Worm (Caenorhabditis elegans) whole organism, L4 larva: ENCODE data around the gene sprr-1.
A peak's percentile ranks its signal among the peaks of the same experiment; 100 is the strongest.

Experiments used
- F37D6.2 ChIP-seq: sonication (generic microtip); optimal IDR thresholded peaks from 2 replicates; lab custom pipeline; 2016; ENCODE audit warnings: mild to moderate bottlenecking, missing genetic modification characterization, missing compliant biosample characterization
- R02D3.7 ChIP-seq: fragments of 150-350 bp; sonication (generic microtip); optimal IDR thresholded peaks from 3 replicates; lab custom pipeline; 2014; ENCODE audit warnings: missing biosample characterization, missing genetic modification characterization
- T20F7.1 ChIP-seq: fragments of 200-800 bp; sonication (Bioruptor generic); optimal IDR thresholded peaks from 2 replicates; lab custom pipeline; 2018; ENCODE audit warnings: mild to moderate bottlenecking, missing genetic modification characterization, missing compliant biosample characterization
- T26A8.4 ChIP-seq: fragments of 200-800 bp; sonication (Bioruptor generic); IDR thresholded peaks from 2 replicates; pipeline ENCODE4 v1.3.6; 2022; ENCODE audit warnings: missing genetic modification characterization, missing compliant biosample characterization
- Y48G9A.11 ChIP-seq: fragments of 200-800 bp; sonication (Bioruptor generic); IDR thresholded peaks from 2 replicates; pipeline ENCODE4 v1.3.6; 2022; ENCODE audit warnings: missing genetic modification reagents, missing genetic modification characterization, missing compliant biosample characterization
- Y5F2A.4 ChIP-seq: fragments of 200-800 bp; sonication (Bioruptor generic); optimal IDR thresholded peaks from 2 replicates; lab custom pipeline; 2018; ENCODE audit warnings: mild to moderate bottlenecking, missing genetic modification characterization, missing compliant biosample characterization
- aha-1 ChIP-seq: fragments of 150-350 bp; peaks from one replicate; lab custom pipeline; 2014; ENCODE audit warnings: missing biosample characterization, missing genetic modification characterization
- arid-1 ChIP-seq: fragments of 200-800 bp; sonication (Bioruptor generic); conservative IDR thresholded peaks from 2 replicates; pipeline ENCODE4 v1.3.6; 2022; ENCODE audit warnings: missing genetic modification reagents, missing genetic modification characterization, missing compliant biosample characterization
- ceh-20 ChIP-seq: fragments of 200-800 bp; sonication (Bioruptor generic); IDR thresholded peaks from 2 replicates; pipeline ENCODE4 v1.3.6; 2022; ENCODE audit warnings: missing genetic modification reagents, missing genetic modification characterization, missing compliant biosample characterization
- ceh-28 ChIP-seq: fragments of 150-350 bp; optimal IDR thresholded peaks from 2 replicates; lab custom pipeline; 2014; ENCODE audit warnings: missing biosample characterization, missing genetic modification reagents, missing genetic modification characterization
- ceh-32 ChIP-seq: sonication (generic microtip); optimal IDR thresholded peaks from 2 replicates; lab custom pipeline; 2016; ENCODE audit warnings: mild to moderate bottlenecking, missing genetic modification characterization, missing compliant biosample characterization; ENCODE audit not compliant: poor library complexity
- ceh-62 ChIP-seq: sonication (generic microtip); optimal IDR thresholded peaks from 2 replicates; lab custom pipeline; 2017; ENCODE audit warnings: missing biosample characterization, missing genetic modification characterization
- daf-12 ChIP-seq: fragments of 150-350 bp; optimal IDR thresholded peaks from 2 replicates; lab custom pipeline; 2014; ENCODE audit warnings: missing biosample characterization, missing genetic modification reagents, missing genetic modification characterization
- daf-16 ChIP-seq, 3 experiments: sonication (generic microtip); optimal IDR thresholded peaks; 2 replicates each; lab custom pipeline; 2016 to 2017; ENCODE audit warnings: missing genetic modification characterization in 3 of 3, missing genetic modification reagents in 3 of 3, mild to moderate bottlenecking in 2 of 3, missing compliant biosample characterization in 2 of 3, missing biosample characterization in 1 of 3, moderate library complexity in 1 of 3
- daf-8 ChIP-seq: fragments of 200-800 bp; sonication (Bioruptor generic); IDR thresholded peaks from 2 replicates; pipeline ENCODE4 v1.3.6; 2022; ENCODE audit warnings: missing genetic modification characterization, missing compliant biosample characterization
- dpl-1 ChIP-seq: fragments of 150-350 bp; optimal IDR thresholded peaks from 2 replicates; lab custom pipeline; 2014; ENCODE audit warnings: missing biosample characterization, missing genetic modification reagents, missing genetic modification characterization
- egl-27 ChIP-seq: sonication (generic microtip); optimal IDR thresholded peaks from 3 replicates; lab custom pipeline; 2017; ENCODE audit warnings: missing biosample characterization, missing genetic modification reagents, missing genetic modification characterization
- egl-43 ChIP-seq: fragments of 200-800 bp; sonication (Bioruptor generic); IDR thresholded peaks from 2 replicates; pipeline ENCODE4 v1.3.6; 2022; ENCODE audit warnings: missing genetic modification reagents, missing genetic modification characterization, missing compliant biosample characterization
- gei-8 ChIP-seq: fragments of 200-800 bp; sonication (Bioruptor generic); optimal IDR thresholded peaks from 2 replicates; lab custom pipeline; 2018; ENCODE audit warnings: mild to moderate bottlenecking, missing genetic modification characterization, missing compliant biosample characterization
- hif-1 ChIP-seq, 2 experiments: sonication (generic microtip); optimal IDR thresholded peaks; 2 replicates each; lab custom pipeline; 2016 to 2017; ENCODE audit warnings: missing compliant biosample characterization in 2 of 2, missing genetic modification characterization in 2 of 2, missing genetic modification reagents in 2 of 2, missing genotype in 2 of 2, mild to moderate bottlenecking in 1 of 2
- hlh-11 ChIP-seq: fragments of 200-800 bp; sonication (Bioruptor generic); optimal IDR thresholded peaks from 2 replicates; lab custom pipeline; 2018; ENCODE audit warnings: mild to moderate bottlenecking, missing genetic modification characterization, missing compliant biosample characterization
- hlh-30 ChIP-seq: sonication (generic microtip); optimal IDR thresholded peaks from 2 replicates; lab custom pipeline; 2017; ENCODE audit warnings: antibody characterized with exemption, mild to moderate bottlenecking, missing genetic modification characterization, missing compliant biosample characterization; ENCODE audit not compliant: insufficient read depth
- jun-1 ChIP-seq: fragments of 150-350 bp; optimal IDR thresholded peaks from 2 replicates; lab custom pipeline; 2014; ENCODE audit warnings: missing biosample characterization, missing genetic modification reagents, missing genetic modification characterization
- lim-7 ChIP-seq: fragments of 200-800 bp; sonication (Bioruptor generic); IDR thresholded peaks from 2 replicates; pipeline ENCODE4 v1.3.6; 2022; ENCODE audit warnings: missing genetic modification characterization, missing compliant biosample characterization
- lin-29 ChIP-seq: fragments of 200-800 bp; sonication (Bioruptor generic); IDR thresholded peaks from 2 replicates; pipeline ENCODE4 v1.3.6; 2022; ENCODE audit warnings: missing genetic modification reagents, missing genetic modification characterization, missing compliant biosample characterization
- lin-39 ChIP-seq: fragments of 150-350 bp; optimal IDR thresholded peaks from 2 replicates; lab custom pipeline; 2014; ENCODE audit warnings: missing biosample characterization, missing genetic modification reagents, missing genetic modification characterization
- madf-5 ChIP-seq, 2 experiments: fragments of 200-800 bp; sonication (Bioruptor generic); IDR thresholded peaks; 2 replicates each; pipeline ENCODE4 v1.3.6; 2022; ENCODE audit warnings: missing compliant biosample characterization in 2 of 2, missing genetic modification characterization in 2 of 2
- madf-9 ChIP-seq: fragments of 200-800 bp; sonication (Bioruptor generic); conservative IDR thresholded peaks from 2 replicates; pipeline ENCODE4 v1.3.6; 2022; ENCODE audit warnings: missing genetic modification reagents, missing genetic modification characterization, missing compliant biosample characterization
- mes-2 ChIP-seq: sonication (generic microtip); optimal IDR thresholded peaks from 2 replicates; lab custom pipeline; 2016; ENCODE audit warnings: missing genotype, mild to moderate bottlenecking, missing genetic modification characterization, missing compliant biosample characterization; ENCODE audit not compliant: poor library complexity, severe bottlenecking
- nhr-102 ChIP-seq: sonication (generic microtip); optimal IDR thresholded peaks from 2 replicates; lab custom pipeline; 2016; ENCODE audit warnings: mild to moderate bottlenecking, missing genetic modification characterization, moderate library complexity, missing compliant biosample characterization
- nhr-111 ChIP-seq: fragments of 200-800 bp; sonication (Bioruptor generic); optimal IDR thresholded peaks from 2 replicates; lab custom pipeline; 2018; ENCODE audit warnings: mild to moderate bottlenecking, missing genetic modification characterization, missing compliant biosample characterization
- nhr-25 ChIP-seq: sonication (generic microtip); optimal IDR thresholded peaks from 2 replicates; lab custom pipeline; 2017; ENCODE audit warnings: missing genetic modification characterization, mild to moderate bottlenecking, missing compliant biosample characterization, antibody characterized with exemption, moderate library complexity, borderline replicate concordance; ENCODE audit not compliant: insufficient read depth
- nhr-28 ChIP-seq: fragments of 150-350 bp; optimal IDR thresholded peaks from 2 replicates; lab custom pipeline; 2014; ENCODE audit warnings: missing biosample characterization, missing genetic modification characterization
- nhr-41 ChIP-seq: fragments of 200-800 bp; sonication (Bioruptor generic); IDR thresholded peaks from 2 replicates; pipeline ENCODE4 v1.3.6; 2022; ENCODE audit warnings: missing genetic modification reagents, missing genetic modification characterization, missing compliant biosample characterization
- nhr-48 ChIP-seq: sonication (generic microtip); optimal IDR thresholded peaks from 2 replicates; lab custom pipeline; 2016; ENCODE audit warnings: mild to moderate bottlenecking, missing genetic modification characterization, missing compliant biosample characterization
- nhr-76 ChIP-seq: fragments of 150-350 bp; optimal IDR thresholded peaks from 2 replicates; lab custom pipeline; 2014; ENCODE audit warnings: missing biosample characterization, missing genetic modification characterization
- nhr-77 ChIP-seq: fragments of 150-350 bp; optimal IDR thresholded peaks from 2 replicates; lab custom pipeline; 2014; ENCODE audit warnings: missing biosample characterization, missing genetic modification characterization
- pha-4 ChIP-seq, 2 experiments: fragments of 150-350 bp in 1 of 2; fragments of 200-800 bp in 1 of 2; sonication (Bioruptor generic) in 1 of 2; IDR thresholded peaks in 1 of 2; optimal IDR thresholded peaks in 1 of 2; 2 replicates each; pipeline versions ENCODE4 v1.3.6 to Lab custom; 2014 to 2022; ENCODE audit warnings: missing genetic modification characterization in 2 of 2, missing genetic modification reagents in 2 of 2, missing biosample characterization in 1 of 2, missing compliant biosample characterization in 1 of 2
- pqm-1 ChIP-seq: sonication (generic microtip); optimal IDR thresholded peaks from 2 replicates; lab custom pipeline; 2017; ENCODE audit warnings: missing biosample characterization, missing genetic modification characterization
- rbr-2 ChIP-seq: sonication (generic microtip); optimal IDR thresholded peaks from 2 replicates; lab custom pipeline; 2016; ENCODE audit warnings: missing genotype, missing genetic modification characterization, missing compliant biosample characterization
- saeg-2 ChIP-seq: fragments of 200-800 bp; sonication (Bioruptor generic); IDR thresholded peaks from 2 replicates; pipeline ENCODE4 v1.3.6; 2022; ENCODE audit warnings: missing genetic modification reagents, missing genetic modification characterization, missing compliant biosample characterization
- set-16 ChIP-seq: fragments of 200-800 bp; sonication (Bioruptor generic); IDR thresholded peaks from 2 replicates; pipeline ENCODE4 v1.3.6; 2022; ENCODE audit warnings: missing genetic modification reagents, missing genetic modification characterization, missing compliant biosample characterization
- skn-1 ChIP-seq: fragments of 150-350 bp; optimal IDR thresholded peaks from 2 replicates; lab custom pipeline; 2014; ENCODE audit warnings: missing biosample characterization, missing genetic modification characterization
- snpc-4 ChIP-seq: fragments of 150-350 bp; optimal IDR thresholded peaks from 2 replicates; lab custom pipeline; 2014; ENCODE audit warnings: missing biosample characterization, missing genetic modification characterization
- tag-97 ChIP-seq: fragments of 200-800 bp; sonication (Bioruptor generic); IDR thresholded peaks from 2 replicates; pipeline ENCODE4 v1.3.6; 2022; ENCODE audit warnings: missing genetic modification characterization, missing compliant biosample characterization
- unc-39 ChIP-seq: sonication (generic microtip); optimal IDR thresholded peaks from 2 replicates; lab custom pipeline; 2017; ENCODE audit warnings: missing biosample characterization, missing genetic modification characterization
- unc-62 ChIP-seq, 3 experiments: fragments of 150-350 bp in 1 of 3; sonication (generic microtip); optimal IDR thresholded peaks in 2 of 3; peaks in 1 of 3; 1 replicate in 1 of 3; 2 replicates in 2 of 3; lab custom pipeline; 2014 to 2017; ENCODE audit warnings: missing biosample characterization in 3 of 3, missing genetic modification characterization in 3 of 3, missing genetic modification reagents in 3 of 3, missing genotype in 1 of 3
- ztf-11 ChIP-seq: fragments of 150-350 bp; optimal IDR thresholded peaks from 2 replicates; lab custom pipeline; 2014; ENCODE audit warnings: missing biosample characterization, missing genetic modification characterization

The sprr-1 gene

DNA sequence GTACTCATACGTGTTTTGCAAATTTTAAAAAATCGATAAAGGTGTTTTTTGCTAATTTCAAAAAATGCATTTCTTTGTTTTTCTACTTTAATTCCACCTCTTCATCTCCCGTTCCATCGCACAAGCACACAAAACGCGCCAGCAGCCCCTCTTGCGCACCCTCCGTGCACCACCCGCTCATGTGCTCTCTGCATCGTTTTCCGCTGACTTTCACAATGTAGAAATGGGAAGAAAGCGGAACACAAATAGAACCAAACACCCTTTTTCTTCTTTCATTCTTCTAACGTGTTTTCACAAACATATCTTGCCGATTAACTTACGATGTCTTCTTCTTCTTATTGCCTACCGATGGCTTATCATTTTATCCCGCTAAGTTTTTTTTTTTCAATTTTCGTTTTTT lies 26.7 kb downstream of the sprr-1 start (continued):
- TF ChIP-seq nhr-111 (GFP tag; lab: Kevin White, UChicago): no peak
- TF ChIP-seq T26A8.4 (GFP tag; lab: Robert Waterston, UW): peak; percentile 81
- no peak for TF ChIP-seq lin-39
- TF ChIP-seq ceh-32: no peak
- no peak for TF ChIP-seq gei-8 (GFP tag; lab: Kevin White, UChicago)
- peak; percentile 87 for TF ChIP-seq rbr-2
- peak; percentile 69; the same call in 1 of the 2 replicates for TF ChIP-seq ceh-20
- peak; percentile 75 for TF ChIP-seq arid-1
- TF ChIP-seq egl-43 (GFP tag; lab: Robert Waterston, UW): peak; percentile 75
- no peak for TF ChIP-seq egl-27 (tag; lab: Kevin White, UChicago)
- no peak for TF ChIP-seq ceh-62
- TF ChIP-seq nhr-76 (tag; lab: Kevin White, UChicago): no peak
- peak; percentile 53; the same call in 1 of the 2 replicates for TF ChIP-seq pha-4 (GFP tag; IDR thresholded peaks at IDR 0.05; lab: Robert Waterston, UW)
- TF ChIP-seq pha-4 (tag; optimal IDR thresholded peaks at IDR 0.05; lab: Kevin White, UChicago): no peak
- TF ChIP-seq R02D3.7 (tag; lab: Kevin White, UChicago): no peak
- TF ChIP-seq set-16 (GFP tag; lab: Robert Waterston, UW): peak; percentile 50; the same call in 1 of the 2 replicates
- peak; percentile 75 for TF ChIP-seq nhr-77 (tag; lab: Kevin White, UChicago)
- TF ChIP-seq ztf-11 (tag; lab: Kevin White, UChicago): no peak
- TF ChIP-seq nhr-28 (tag; lab: Kevin White, UChicago): peak; percentile 76
- peak; percentile 41 for TF ChIP-seq nhr-25 (tag; lab: Kevin White, UChicago)
- no peak for TF ChIP-seq Y48G9A.11 (GFP tag; lab: Robert Waterston, UW)
- TF ChIP-seq snpc-4 (tag; lab: Kevin White, UChicago): no peak
- peak; percentile 90 for TF ChIP-seq mes-2 (tag; lab: Kevin White, UChicago)
- TF ChIP-seq saeg-2: peak; percentile 84
- TF ChIP-seq nhr-48 (tag; lab: Kevin White, UChicago): peak; percentile 65
- no peak for TF ChIP-seq jun-1 (tag; lab: Kevin White, UChicago)
- no peak for TF ChIP-seq Y5F2A.4 (GFP tag; lab: Kevin White, UChicago)
- no peak for TF ChIP-seq nhr-41 (GFP tag; lab: Robert Waterston, UW)
- no peak for TF ChIP-seq tag-97 (GFP tag; lab: Robert Waterston, UW)
- no peak for TF ChIP-seq daf-8 (GFP tag; lab: Robert Waterston, UW)
- peak; percentile 61 for TF ChIP-seq nhr-102 (tag; lab: Kevin White, UChicago)
- peak; percentile 67 for TF ChIP-seq T20F7.1 (GFP tag; lab: Kevin White, UChicago)
- no peak for TF ChIP-seq skn-1 (tag; lab: Kevin White, UChicago)

ce11 chrX:15493322-15493721 lies 27.2 kb downstream of the sprr-1 start, which contains the start of gene gob-1:
Gene gob-1 (plus strand): TSS chrX:15493602.
- TF ChIP-seq ceh-28 (tag; lab: Kevin White, UChicago) (peak; percentile 76), pqm-1 (tag; lab: Kevin White, UChicago) (no peak), hlh-30 (no peak), madf-5 (GFP tag; IDR thresholded peaks at IDR 0.05; lab: Robert Waterston, UW) (no peak), lin-29 (no peak), T20F7.1 (GFP tag; lab: Kevin White, UChicago) (no peak), gei-8 (GFP tag; lab: Kevin White, UChicago) (no peak), madf-9 (GFP tag; lab: Robert Waterston, UW) (no peak), lin-39 (no peak), daf-12 (tag; lab: Kevin White, UChicago) (no peak), daf-16 (GFP tag; optimal IDR thresholded peaks at IDR 0.05; lab: Kevin White, UChicago) (no peak), daf-16 (tag; optimal IDR thresholded peaks at IDR 0.05; lab: Kevin White, UChicago) (peak; percentile 38), nhr-76 (tag; lab: Kevin White, UChicago) (no peak), dpl-1 (GFP tag; lab: Kevin White, UChicago) (no peak), mes-2 (tag; lab: Kevin White, UChicago) (no peak), daf-8 (GFP tag; lab: Robert Waterston, UW) (no peak), aha-1 (tag; lab: Kevin White, UChicago) (peak; percentile 79), unc-39 (no peak), set-16 (GFP tag; lab: Robert Waterston, UW) (no peak), F37D6.2 (tag; lab: Kevin White, UChicago) (no peak), unc-62 (GFP tag; optimal IDR thresholded peaks at IDR 0.05 in 1 of 2; lab: Kevin White, UChicago) (peak in 1 of 2 experiments; percentile 27), unc-62 (tag; optimal IDR thresholded peaks at IDR 0.05; lab: Kevin White, UChicago) (no peak), hlh-11 (no peak), hif-1 (tag; optimal IDR thresholded peaks at IDR 0.05; lab: Kevin White, UChicago) (no peak), lim-7 (GFP tag; lab: Robert Waterston, UW) (no peak)
